Fruit fly (Drosophila melanogaster) whole organism, pupa: ENCODE measurements around the gene ball.
A peak's percentile ranks its signal among the peaks of the same experiment; 100 is the strongest.

ENCODE experiments used
- CG13204 ChIP-seq: fragments of 200-800 bp; sonication (Bioruptor generic); optimal IDR thresholded peaks from 2 replicates; lab custom pipeline; 2018; ENCODE audit warnings: missing biosample characterization, mild to moderate bottlenecking, missing genetic modification characterization, moderate library complexity
- CG17806 ChIP-seq: fragments of 200-800 bp; sonication (Bioruptor generic); optimal IDR thresholded peaks from 2 replicates; lab custom pipeline; 2018; ENCODE audit warnings: missing biosample characterization, mild to moderate bottlenecking, missing genetic modification characterization, moderate library complexity
- CG32121 ChIP-seq: fragments of 200-800 bp; sonication (Bioruptor generic); IDR thresholded peaks from 2 replicates; pipeline ENCODE4 v1.3.6; 2022; ENCODE audit warnings: missing biosample characterization, missing genetic modification characterization
- CG34367 ChIP-seq: fragments of 200-800 bp; sonication (Bioruptor generic); optimal IDR thresholded peaks from 2 replicates; lab custom pipeline; 2018; ENCODE audit warnings: missing biosample characterization, mild to moderate bottlenecking, missing genetic modification characterization
- EcR ChIP-seq: fragments of 200-800 bp; sonication (Bioruptor generic); optimal IDR thresholded peaks from 3 replicates; lab custom pipeline; 2019; ENCODE audit warnings: missing biosample characterization, missing genetic modification characterization, mild to moderate bottlenecking, moderate library complexity, missing genetic modification reagents
- Pif1B ChIP-seq: fragments of 200-800 bp; sonication (Bioruptor generic); optimal IDR thresholded peaks from 3 replicates; lab custom pipeline; 2016; ENCODE audit warnings: missing biosample characterization, missing genetic modification characterization

dm6 chr3R:26892764-26893163 is 26.2 kb upstream of the ball start:
- TF ChIP-seq CG13204 (GFP tag; lab: Kevin White, UChicago) (peak; percentile 27), CG17806 (tag; lab: Kevin White, UChicago) (no peak), CG32121 (peak; percentile 26; the same call in 1 of the 2 replicates), Pif1B (GFP tag; lab: Kevin White, UChicago) (peak; percentile 24), EcR (peak; percentile 80), CG34367 (tag; lab: Kevin White, UChicago) (peak; percentile 47)
